Fruit fly (Drosophila melanogaster) whole organism, prepupa: ENCODE measurements around the gene Inx3.

Source experiments
- Blimp-1 ChIP-seq: fragments of 200-800 bp; sonication (Bioruptor generic); optimal IDR thresholded peaks from 3 replicates; lab custom pipeline; 2017; ENCODE audit warnings: missing biosample characterization, missing genetic modification characterization, mild to moderate bottlenecking, moderate library complexity, missing genetic modification reagents
- CG10669 ChIP-seq: fragments of 200-800 bp; sonication (Bioruptor generic); optimal IDR thresholded peaks from 3 replicates; lab custom pipeline; 2018; ENCODE audit warnings: missing biosample characterization, mild to moderate bottlenecking, missing genetic modification characterization, moderate library complexity
- CG11294 ChIP-seq: fragments of 200-800 bp; sonication (Bioruptor generic); IDR thresholded peaks from 2 replicates; pipeline ENCODE4 v1.3.6; 2022; ENCODE audit warnings: missing biosample characterization, missing genetic modification characterization
- CG11762 ChIP-seq: fragments of 200-800 bp; sonication (Bioruptor generic); optimal IDR thresholded peaks from 3 replicates; lab custom pipeline; 2016; ENCODE audit warnings: missing biosample characterization, missing genetic modification characterization; ENCODE audit not compliant: insufficient read depth
- CG1621 ChIP-seq: fragments of 200-800 bp; sonication (Bioruptor generic); optimal IDR thresholded peaks from 3 replicates; lab custom pipeline; 2018; ENCODE audit warnings: missing biosample characterization, mild to moderate bottlenecking, missing genetic modification characterization
- CG16779 ChIP-seq: fragments of 200-800 bp; sonication (Bioruptor generic); optimal IDR thresholded peaks from 3 replicates; lab custom pipeline; 2017; ENCODE audit warnings: missing biosample characterization, mild to moderate bottlenecking, missing genetic modification characterization
- CG3032 ChIP-seq: fragments of 200-800 bp; optimal IDR thresholded peaks from 2 replicates; lab custom pipeline; 2019; ENCODE audit warnings: missing biosample characterization, mild to moderate bottlenecking, missing genetic modification characterization, moderate library complexity
- CG4318 ChIP-seq: fragments of 200-800 bp; sonication (Bioruptor generic); optimal IDR thresholded peaks from 3 replicates; lab custom pipeline; 2017; ENCODE audit warnings: missing biosample characterization, mild to moderate bottlenecking, missing genetic modification characterization
- CG6276 ChIP-seq: fragments of 200-800 bp; sonication (Bioruptor generic); optimal IDR thresholded peaks from 2 replicates; lab custom pipeline; 2017; ENCODE audit warnings: missing biosample characterization, mild to moderate bottlenecking, missing genetic modification characterization
- CG6792 ChIP-seq: fragments of 200-800 bp; sonication (Bioruptor generic); optimal IDR thresholded peaks from 3 replicates; lab custom pipeline; 2016; ENCODE audit warnings: missing biosample characterization, missing genetic modification characterization
- CG6808 ChIP-seq: fragments of 200-800 bp; sonication (Bioruptor generic); optimal IDR thresholded peaks from 3 replicates; lab custom pipeline; 2017; ENCODE audit warnings: missing biosample characterization, missing genetic modification characterization, mild to moderate bottlenecking, moderate library complexity, missing genetic modification reagents
- CG6854 ChIP-seq: fragments of 200-800 bp; sonication (Bioruptor generic); optimal IDR thresholded peaks from 2 replicates; lab custom pipeline; 2017; ENCODE audit warnings: missing biosample characterization, mild to moderate bottlenecking, missing genetic modification characterization
- CG7368 ChIP-seq: fragments of 200-800 bp; sonication (Bioruptor generic); optimal IDR thresholded peaks from 3 replicates; lab custom pipeline; 2016; ENCODE audit warnings: missing biosample characterization, missing genetic modification characterization
- CG8119 ChIP-seq: fragments of 200-800 bp; sonication (Bioruptor generic); IDR thresholded peaks from 3 replicates; pipeline ENCODE4 v1.3.6; 2022; ENCODE audit warnings: missing biosample characterization, missing genetic modification characterization
- CG8319 ChIP-seq: fragments of 200-800 bp; sonication (Bioruptor generic); optimal IDR thresholded peaks from 3 replicates; lab custom pipeline; 2016; ENCODE audit warnings: missing biosample characterization, missing genetic modification characterization
- CG8632 ChIP-seq: fragments of 200-800 bp; sonication (Bioruptor generic); optimal IDR thresholded peaks from 3 replicates; lab custom pipeline; 2016; ENCODE audit warnings: missing biosample characterization, missing genetic modification characterization
- Eip75B ChIP-seq: fragments of 200-800 bp; sonication (Bioruptor generic); optimal IDR thresholded peaks from 3 replicates; lab custom pipeline; 2016; ENCODE audit warnings: missing biosample characterization, missing genetic modification characterization
- Eip78C ChIP-seq: fragments of 200-800 bp; sonication (Bioruptor generic); peaks from one replicate; lab custom pipeline; 2016; ENCODE audit warnings: missing biosample characterization, missing genetic modification characterization
- Eip93F ChIP-seq: fragments of 200-800 bp; sonication (Bioruptor generic); optimal IDR thresholded peaks from 2 replicates; lab custom pipeline; 2016; ENCODE audit warnings: missing biosample characterization, mild to moderate bottlenecking, missing genetic modification characterization
- Ets21C ChIP-seq: fragments of 200-800 bp; sonication (Bioruptor generic); optimal IDR thresholded peaks from 3 replicates; lab custom pipeline; 2016; ENCODE audit warnings: missing biosample characterization, missing genetic modification characterization
- Ets96B ChIP-seq: fragments of 200-800 bp; optimal IDR thresholded peaks from 2 replicates; lab custom pipeline; 2019; ENCODE audit warnings: missing biosample characterization, mild to moderate bottlenecking, missing genetic modification characterization, moderate library complexity
- Gug ChIP-seq: fragments of 200-800 bp; sonication (Bioruptor generic); IDR thresholded peaks from 2 replicates; pipeline ENCODE4 v1.3.6; 2022; ENCODE audit warnings: missing biosample characterization, missing genetic modification characterization
- Hr38 ChIP-seq: sonication (Bioruptor generic); optimal IDR thresholded peaks from 2 replicates; lab custom pipeline; 2016; ENCODE audit warnings: missing biosample characterization, missing genetic modification characterization
- Hr39 ChIP-seq: fragments of 200-800 bp; sonication (Bioruptor generic); optimal IDR thresholded peaks from 2 replicates; lab custom pipeline; 2016; ENCODE audit warnings: missing biosample characterization, missing genetic modification characterization
- Lpt ChIP-seq: fragments of 200-800 bp; sonication (Bioruptor generic); optimal IDR thresholded peaks from 3 replicates; lab custom pipeline; 2016; ENCODE audit warnings: missing biosample characterization, missing genetic modification characterization
- Met ChIP-seq: fragments of 200-800 bp; sonication (Bioruptor generic); optimal IDR thresholded peaks from 3 replicates; lab custom pipeline; 2016; ENCODE audit warnings: missing biosample characterization, missing genetic modification characterization
- OdsH ChIP-seq: fragments of 200-800 bp; sonication (Bioruptor generic); optimal IDR thresholded peaks from 3 replicates; lab custom pipeline; 2016; ENCODE audit warnings: missing biosample characterization, missing genetic modification characterization
- Smox ChIP-seq: fragments of 200-800 bp; sonication (Bioruptor generic); optimal IDR thresholded peaks from 3 replicates; lab custom pipeline; 2016; ENCODE audit warnings: missing biosample characterization, missing genetic modification characterization
- Sox102F ChIP-seq: fragments of 200-800 bp; sonication (Bioruptor generic); optimal IDR thresholded peaks from 2 replicates; lab custom pipeline; 2016; ENCODE audit warnings: missing biosample characterization, mild to moderate bottlenecking, missing genetic modification characterization
- Sox14 ChIP-seq: fragments of 200-800 bp; sonication (Bioruptor generic); optimal IDR thresholded peaks from 3 replicates; lab custom pipeline; 2016; ENCODE audit warnings: missing biosample characterization, missing genetic modification characterization
- achi ChIP-seq: fragments of 200-800 bp; sonication (Bioruptor generic); optimal IDR thresholded peaks from 3 replicates; lab custom pipeline; 2016; ENCODE audit warnings: missing biosample characterization, missing genetic modification characterization
- acj6 ChIP-seq: fragments of 200-800 bp; sonication (Bioruptor generic); optimal IDR thresholded peaks from 3 replicates; lab custom pipeline; 2016; ENCODE audit warnings: missing biosample characterization, missing genetic modification characterization
- cyc ChIP-seq: fragments of 200-800 bp; sonication (Bioruptor generic); optimal IDR thresholded peaks from 3 replicates; lab custom pipeline; 2016; ENCODE audit warnings: missing biosample characterization, missing genetic modification characterization
- dac ChIP-seq: fragments of 200-800 bp; sonication (Bioruptor generic); optimal IDR thresholded peaks from 2 replicates; lab custom pipeline; 2017; ENCODE audit warnings: missing biosample characterization, mild to moderate bottlenecking, missing genetic modification characterization
- eg ChIP-seq: fragments of 200-800 bp; sonication (Bioruptor generic); IDR thresholded peaks from 3 replicates; pipeline ENCODE4 v1.3.6; 2022; ENCODE audit warnings: missing biosample characterization, missing genetic modification characterization
- esn ChIP-seq: fragments of 200-800 bp; sonication (Bioruptor generic); optimal IDR thresholded peaks from 2 replicates; lab custom pipeline; 2016; ENCODE audit warnings: missing biosample characterization, mild to moderate bottlenecking, missing genetic modification characterization, moderate library complexity
- fd59A ChIP-seq: fragments of 200-800 bp; sonication (Bioruptor generic); optimal IDR thresholded peaks from 2 replicates; lab custom pipeline; 2017; ENCODE audit warnings: missing biosample characterization, mild to moderate bottlenecking, missing genetic modification characterization, missing genetic modification reagents
- fkh ChIP-seq: fragments of 200-800 bp; sonication (Bioruptor generic); optimal IDR thresholded peaks from 3 replicates; lab custom pipeline; 2017; ENCODE audit warnings: missing biosample characterization, mild to moderate bottlenecking, missing genetic modification characterization, moderate library complexity
- lz ChIP-seq: fragments of 200-800 bp; sonication (Bioruptor generic); optimal IDR thresholded peaks from 3 replicates; lab custom pipeline; 2016; ENCODE audit warnings: missing biosample characterization, missing genetic modification characterization
- net ChIP-seq: fragments of 200-800 bp; sonication (Bioruptor generic); optimal IDR thresholded peaks from 3 replicates; lab custom pipeline; 2016; ENCODE audit warnings: missing biosample characterization, missing genetic modification characterization
- salr ChIP-seq, 2 experiments: fragments of 200-800 bp; sonication (Bioruptor generic); optimal IDR thresholded peaks; 3 replicates each; lab custom pipeline; 2016 to 2018; ENCODE audit warnings: missing biosample characterization in 2 of 2, missing genetic modification characterization in 2 of 2, mild to moderate bottlenecking in 1 of 2
- svp ChIP-seq: fragments of 200-800 bp; sonication (Bioruptor generic); peaks from one replicate; lab custom pipeline; 2016; ENCODE audit warnings: missing biosample characterization, missing genetic modification characterization
- topi ChIP-seq: fragments of 200-800 bp; sonication (Bioruptor generic); optimal IDR thresholded peaks from 3 replicates; lab custom pipeline; 2016; ENCODE audit warnings: missing biosample characterization, missing genetic modification characterization
- vri ChIP-seq: fragments of 200-800 bp; sonication (Bioruptor generic); optimal IDR thresholded peaks from 3 replicates; lab custom pipeline; 2016; ENCODE audit warnings: missing biosample characterization, mild to moderate bottlenecking, missing genetic modification characterization

Inx3 gene

DNA sequence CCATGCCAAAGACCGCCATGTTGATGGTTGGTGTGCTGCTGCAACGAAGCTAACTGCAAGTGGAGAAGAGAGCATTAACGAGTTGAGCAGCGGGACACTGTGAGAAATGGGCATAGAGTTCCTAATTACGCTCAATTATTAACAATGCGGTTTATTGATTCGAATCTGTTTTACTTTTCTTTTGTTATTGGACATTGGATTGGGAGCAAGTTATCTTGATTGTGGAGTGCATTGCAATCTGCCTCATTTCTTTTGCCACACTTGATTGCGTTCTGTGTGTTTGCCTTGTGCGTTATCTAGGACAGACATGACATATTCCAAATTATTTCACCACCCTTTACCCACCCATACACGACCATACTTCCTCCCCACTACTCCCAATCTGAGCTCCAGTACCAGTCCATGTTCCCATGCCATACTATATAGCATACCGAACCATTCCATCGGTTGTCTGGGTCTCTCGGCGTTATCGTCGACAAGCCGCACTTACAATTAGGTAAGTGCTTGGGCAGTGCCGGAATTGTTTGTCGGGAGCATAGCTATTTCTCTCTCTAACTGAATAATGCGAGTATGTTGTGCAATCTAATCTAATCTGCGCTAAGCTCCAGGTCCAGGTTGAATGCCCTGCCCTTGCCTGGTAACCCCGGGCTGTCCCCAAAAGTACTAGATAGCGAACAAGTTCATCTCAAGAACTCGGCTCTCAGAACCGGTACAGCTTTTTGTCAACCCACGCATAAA is 1.8 kb downstream of the Inx3 start (continued):
- TF ChIP-seq CG6808 (GFP tag; lab: Kevin White, UChicago) (peak; percentile 31), CG6792 (peak; percentile 29), achi (peak; percentile 26), vri (GFP tag; lab: Kevin White, UChicago) (no peak), CG8119 (GFP tag; lab: Robert Waterston, UW) (peak; percentile 67; the same call in 2 of the 3 replicates), CG16779 (peak; percentile 20), lz (GFP tag; lab: Kevin White, UChicago) (no peak), Lpt (GFP tag; lab: Kevin White, UChicago) (no peak), CG1621 (tag; lab: Kevin White, UChicago) (peak; percentile 60), Met (GFP tag; lab: Kevin White, UChicago) (peak; percentile 23), Blimp-1 (no peak), CG11294 (GFP tag; lab: Robert Waterston, UW) (0 out of 2 replicates have a peak, but pooled peaks have one; percentile 30), topi (GFP tag; lab: Kevin White, UChicago) (peak; percentile 19), CG3032 (tag; lab: Kevin White, UChicago) (peak; percentile 60), CG6276 (GFP tag; lab: Kevin White, UChicago) (peak; percentile 35), CG7368 (GFP tag; lab: Kevin White, UChicago) (no peak), Ets96B (tag; lab: Kevin White, UChicago) (peak; percentile 47), fd59A (GFP tag; lab: Kevin White, UChicago) (peak; percentile 48), svp (GFP tag; lab: Kevin White, UChicago) (peak; percentile 61), OdsH (GFP tag; lab: Kevin White, UChicago) (peak; percentile 61), Gug (GFP tag; lab: Robert Waterston, UW) (peak; percentile 40; the same call in 1 of the 2 replicates), dac (GFP tag; lab: Kevin White, UChicago) (peak; percentile 63)

- TF ChIP-seq CG8632 (GFP tag; lab: Kevin White, UChicago): no peak
- TF ChIP-seq CG6854 (GFP tag; lab: Kevin White, UChicago): no peak
- no peak for TF ChIP-seq cyc (GFP tag; lab: Kevin White, UChicago)
- no peak for TF ChIP-seq Smox
- no peak for TF ChIP-seq CG7368 (GFP tag; lab: Kevin White, UChicago)
- no peak for TF ChIP-seq esn
- TF ChIP-seq CG6792: no peak
- no peak for TF ChIP-seq CG1621 (tag; lab: Kevin White, UChicago)
- TF ChIP-seq CG11294 (GFP tag; lab: Robert Waterston, UW): no peak
- TF ChIP-seq CG11762 (GFP tag; lab: Kevin White, UChicago): no peak
Measured at dm6 chr3R:28856829-28857228, 2.5 kb downstream of the Inx3 start.

dm6 chr3R:28856140-28856539 is 3.2 kb downstream of the Inx3 start:
- TF ChIP-seq fkh: peak; percentile 60
- TF ChIP-seq Lpt (GFP tag; lab: Kevin White, UChicago): no peak
- TF ChIP-seq, all 60 proteins: peak for 1

DNA sequence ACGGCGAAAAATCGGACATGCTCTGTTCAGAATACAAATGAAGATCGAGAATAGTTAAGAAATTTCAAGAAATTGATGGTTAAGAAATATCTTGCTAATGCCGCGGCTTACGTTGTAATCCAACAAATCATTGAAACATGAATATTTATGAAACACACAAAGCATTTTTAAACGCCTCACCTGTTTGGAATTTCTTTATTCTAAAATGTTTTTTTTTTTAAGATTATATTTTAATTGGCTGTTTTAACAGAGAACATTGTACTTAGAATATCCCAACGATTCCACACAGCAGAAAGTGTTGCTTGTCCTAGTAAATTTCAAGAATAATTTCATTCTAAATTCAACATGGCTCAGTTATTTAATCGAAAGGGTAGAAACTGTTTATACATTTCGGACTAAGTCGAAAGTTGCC is 7.3 kb downstream of the Inx3 start:
- TF ChIP-seq Hr39 (GFP tag; lab: Kevin White, UChicago) (peak; percentile 5), CG4318 (peak; percentile 69), Sox14 (GFP tag; lab: Kevin White, UChicago) (peak; percentile 63), CG8319 (GFP tag; lab: Kevin White, UChicago) (peak; percentile 13), Ets96B (tag; lab: Kevin White, UChicago) (peak; percentile 28), dac (GFP tag; lab: Kevin White, UChicago) (peak; percentile 53), achi (peak; percentile 58), Ets21C (no peak), eg (GFP tag; lab: Robert Waterston, UW) (no peak; the same call in 2 of the 3 replicates), CG11294 (GFP tag; lab: Robert Waterston, UW) (no peak), CG10669 (GFP tag; lab: Kevin White, UChicago) (peak; percentile 44), acj6 (peak; percentile 64), Hr38 (GFP tag; lab: Kevin White, UChicago) (no peak), CG16779 (peak; percentile 37), Sox102F (GFP tag; lab: Kevin White, UChicago) (no peak), salr (GFP tag; optimal IDR thresholded peaks at IDR 0.05; lab: Kevin White, UChicago) (peak in 1 of 2 experiments; percentile 79), Eip75B (peak; percentile 51), vri (GFP tag; lab: Kevin White, UChicago) (no peak), CG6276 (GFP tag; lab: Kevin White, UChicago) (peak; percentile 57), topi (GFP tag; lab: Kevin White, UChicago) (peak; percentile 45), Lpt (GFP tag; lab: Kevin White, UChicago) (peak; percentile 25), net (GFP tag; lab: Kevin White, UChicago) (peak; percentile 65), Eip93F (GFP tag; lab: Kevin White, UChicago) (no peak), Eip78C (GFP tag; lab: Kevin White, UChicago) (peak; percentile 86)
